Worm (Caenorhabditis elegans) whole organism, young adult: ENCODE data around the gene wrt-5.

Source experiments
- B0336.3 ChIP-seq: fragments of 200-800 bp; sonication (Bioruptor generic); IDR thresholded peaks from 2 replicates; pipeline ENCODE4 v1.3.6; 2022; ENCODE audit warnings: missing genetic modification characterization, missing compliant biosample characterization
- K11D2.4 ChIP-seq: fragments of 200-800 bp; sonication (Bioruptor generic); IDR thresholded peaks from 2 replicates; pipeline ENCODE4 v1.3.6; 2022; ENCODE audit warnings: missing genetic modification reagents, missing genetic modification characterization, missing compliant biosample characterization
- K12H6.12 ChIP-seq: fragments of 200-800 bp; sonication (Bioruptor generic); optimal IDR thresholded peaks from 2 replicates; lab custom pipeline; 2018; ENCODE audit warnings: mild to moderate bottlenecking, missing genetic modification characterization, missing compliant biosample characterization
- Y53G8AR.9 ChIP-seq: fragments of 200-800 bp; sonication (Bioruptor generic); conservative IDR thresholded peaks from 2 replicates; pipeline ENCODE4 v1.3.6; 2022; ENCODE audit warnings: missing genetic modification reagents, missing genetic modification characterization, missing compliant biosample characterization
- Y95B8A.8 ChIP-seq: fragments of 200-800 bp; sonication (Bioruptor generic); IDR thresholded peaks from 2 replicates; pipeline ENCODE4 v1.3.6; 2022; ENCODE audit warnings: missing genetic modification reagents, missing genetic modification characterization, missing compliant biosample characterization
- ama-1 ChIP-seq, 3 experiments: fragments of 150-350 bp in 1 of 3; sonication (generic microtip) in 2 of 3; optimal IDR thresholded peaks; 2 replicates each; lab custom pipeline; 2014 to 2018; ENCODE audit warnings: missing biosample characterization in 2 of 3, missing genetic modification characterization in 2 of 3, missing genetic modification reagents in 2 of 3
- ceh-40 ChIP-seq: fragments of 200-800 bp; sonication (Bioruptor generic); IDR thresholded peaks from 2 replicates; pipeline ENCODE4 v1.3.6; 2022; ENCODE audit warnings: missing genetic modification characterization, missing compliant biosample characterization
- die-1 ChIP-seq: sonication (generic microtip); optimal IDR thresholded peaks from 2 replicates; lab custom pipeline; 2016; ENCODE audit warnings: missing genotype, mild to moderate bottlenecking, missing genetic modification characterization, missing compliant biosample characterization
- dpl-1 ChIP-seq: fragments of 150-350 bp; optimal IDR thresholded peaks from 2 replicates; lab custom pipeline; 2014; ENCODE audit warnings: missing biosample characterization, missing genetic modification reagents, missing genetic modification characterization
- ekl-4 ChIP-seq: fragments of 200-800 bp; sonication (Bioruptor generic); IDR thresholded peaks from 2 replicates; pipeline ENCODE4 v1.3.6; 2022; ENCODE audit warnings: missing genetic modification reagents, missing genetic modification characterization, missing compliant biosample characterization
- hlh-12 ChIP-seq: sonication (generic microtip); optimal IDR thresholded peaks from 2 replicates; lab custom pipeline; 2016; ENCODE audit warnings: missing genetic modification characterization, missing compliant biosample characterization
- hlh-26 ChIP-seq: fragments of 200-800 bp; sonication (Bioruptor generic); conservative IDR thresholded peaks from 2 replicates; pipeline ENCODE4 v1.3.6; 2022; ENCODE audit warnings: missing genetic modification reagents, missing genetic modification characterization, missing compliant biosample characterization
- hmg-1.2 ChIP-seq: fragments of 200-800 bp; sonication (Bioruptor generic); IDR thresholded peaks from 2 replicates; pipeline ENCODE4 v1.3.6; 2022; ENCODE audit warnings: missing genetic modification reagents, missing genetic modification characterization, missing compliant biosample characterization
- let-526 ChIP-seq: fragments of 200-800 bp; sonication (Bioruptor generic); IDR thresholded peaks from 2 replicates; pipeline ENCODE4 v1.3.6; 2022; ENCODE audit warnings: missing genetic modification reagents, missing genetic modification characterization, missing compliant biosample characterization
- lsl-1 ChIP-seq: fragments of 200-800 bp; sonication (Bioruptor generic); optimal IDR thresholded peaks from 2 replicates; lab custom pipeline; 2018; ENCODE audit warnings: mild to moderate bottlenecking, missing genetic modification characterization, moderate library complexity, missing compliant biosample characterization
- lsy-27 ChIP-seq: sonication (generic microtip); optimal IDR thresholded peaks from 2 replicates; lab custom pipeline; 2017; ENCODE audit warnings: missing genetic modification characterization, mild to moderate bottlenecking, missing compliant biosample characterization, antibody characterized with exemption, missing genotype, borderline replicate concordance; ENCODE audit not compliant: insufficient read depth
- madf-3 ChIP-seq: fragments of 200-800 bp; sonication (Bioruptor generic); IDR thresholded peaks from 2 replicates; pipeline ENCODE4 v1.3.6; 2022; ENCODE audit warnings: missing genetic modification reagents, missing genetic modification characterization, missing compliant biosample characterization
- mcd-1 ChIP-seq: fragments of 200-800 bp; sonication (Bioruptor generic); IDR thresholded peaks from 2 replicates; pipeline ENCODE4 v1.3.6; 2022; ENCODE audit warnings: missing genetic modification reagents, missing genetic modification characterization, missing compliant biosample characterization
- mel-28 ChIP-seq: sonication (generic microtip); optimal IDR thresholded peaks from 2 replicates; lab custom pipeline; 2016; ENCODE audit warnings: borderline replicate concordance, mild to moderate bottlenecking, missing genetic modification characterization, missing compliant biosample characterization
- nfya-1 ChIP-seq: sonication (generic microtip); optimal IDR thresholded peaks from 2 replicates; lab custom pipeline; 2017; ENCODE audit warnings: antibody characterized with exemption, missing compliant biosample characterization, missing genetic modification characterization, borderline replicate concordance; ENCODE audit not compliant: insufficient read depth
- nfya-2 ChIP-seq: fragments of 200-800 bp; sonication (Bioruptor generic); IDR thresholded peaks from 2 replicates; pipeline ENCODE4 v1.3.6; 2022; ENCODE audit warnings: missing genetic modification reagents, missing genetic modification characterization, missing compliant biosample characterization
- nfyb-1 ChIP-seq: fragments of 200-800 bp; sonication (Bioruptor generic); IDR thresholded peaks from 2 replicates; pipeline ENCODE4 v1.3.6; 2022; ENCODE audit warnings: missing genetic modification reagents, missing genetic modification characterization, missing compliant biosample characterization
- nhr-120 ChIP-seq: fragments of 200-800 bp; sonication (Bioruptor generic); IDR thresholded peaks from 2 replicates; pipeline ENCODE4 v1.3.6; 2022; ENCODE audit warnings: missing genetic modification characterization, missing compliant biosample characterization
- nhr-179 ChIP-seq: sonication (generic microtip); optimal IDR thresholded peaks from 2 replicates; lab custom pipeline; 2016; ENCODE audit warnings: mild to moderate bottlenecking, missing genetic modification characterization, missing compliant biosample characterization
- pbrm-1 ChIP-seq: fragments of 200-800 bp; sonication (Bioruptor generic); IDR thresholded peaks from 2 replicates; pipeline ENCODE4 v1.3.6; 2022; ENCODE audit warnings: missing genetic modification reagents, missing genetic modification characterization, missing compliant biosample characterization
- rcor-1 ChIP-seq: fragments of 200-800 bp; sonication (Bioruptor generic); IDR thresholded peaks from 2 replicates; pipeline ENCODE4 v1.3.6; 2022; ENCODE audit warnings: missing genetic modification reagents, missing genetic modification characterization, missing compliant biosample characterization
- repo-1 ChIP-seq: sonication (generic microtip); optimal IDR thresholded peaks from 2 replicates; lab custom pipeline; 2017; ENCODE audit warnings: mild to moderate bottlenecking, missing genetic modification characterization, missing compliant biosample characterization
- snpc-1.1 ChIP-seq: sonication (generic microtip); optimal IDR thresholded peaks from 2 replicates; lab custom pipeline; 2017; ENCODE audit warnings: missing genetic modification characterization, mild to moderate bottlenecking, missing compliant biosample characterization, antibody characterized with exemption, moderate library complexity, missing genotype, missing genetic modification reagents; ENCODE audit not compliant: insufficient read depth
- snpc-3.4 ChIP-seq: sonication (generic microtip); optimal IDR thresholded peaks from 2 replicates; lab custom pipeline; 2017; ENCODE audit warnings: missing genetic modification characterization, mild to moderate bottlenecking, missing compliant biosample characterization, antibody characterized with exemption, moderate library complexity, missing genotype, missing genetic modification reagents
- snpc-4 ChIP-seq, 5 experiments: fragments of 150-350 bp in 1 of 5; sonication (generic microtip) in 4 of 5; optimal IDR thresholded peaks; 2 replicates each; lab custom pipeline; 2014 to 2018; ENCODE audit warnings: missing genetic modification characterization in 5 of 5, missing biosample characterization in 3 of 5, antibody characterized with exemption in 2 of 5, mild to moderate bottlenecking in 2 of 5, missing compliant biosample characterization in 2 of 5, missing genotype in 2 of 5, moderate library complexity in 2 of 5, missing genetic modification reagents in 1 of 5
- ztf-26 ChIP-seq: sonication (generic microtip); optimal IDR thresholded peaks from 2 replicates; lab custom pipeline; 2017; ENCODE audit warnings: missing genetic modification characterization, missing compliant biosample characterization
- ztf-3 ChIP-seq: fragments of 200-800 bp; sonication (Bioruptor generic); optimal IDR thresholded peaks from 2 replicates; lab custom pipeline; 2018; ENCODE audit warnings: mild to moderate bottlenecking, missing genetic modification characterization, missing compliant biosample characterization

Gene wrt-5

DNA sequence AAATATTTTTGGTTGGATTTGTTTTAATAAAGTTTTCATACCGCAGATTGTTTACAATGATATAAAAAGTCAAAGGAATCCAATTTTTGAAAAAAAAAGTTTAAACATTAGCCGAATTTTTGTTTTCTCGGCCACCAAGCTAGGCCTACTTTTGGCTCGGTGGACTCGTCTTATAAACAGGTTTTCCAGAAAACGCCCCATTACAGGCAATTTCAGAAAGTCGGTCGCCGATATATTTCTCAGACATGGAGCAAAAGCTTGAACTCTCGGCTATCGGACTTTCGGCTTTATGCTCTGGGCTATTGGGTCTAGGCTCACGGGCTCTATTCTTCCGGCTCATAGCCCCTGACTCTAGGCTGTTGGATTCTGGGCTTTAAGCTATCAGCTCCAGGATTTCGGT, 31.7 kb upstream of the wrt-5 start:
- peak; percentile 33 for TF ChIP-seq snpc-3.4 (tag; lab: Kevin White, UChicago)
- 0 out of 2 replicates have a peak, but pooled peaks have one; percentile 36 for TF ChIP-seq Y53G8AR.9 (GFP tag; lab: Robert Waterston, UW)
- TF ChIP-seq hlh-26 (GFP tag; lab: Robert Waterston, UW), result no peak
- peak; percentile 82 for TF ChIP-seq B0336.3 (GFP tag; lab: Robert Waterston, UW)
- TF ChIP-seq, all 124 proteins: peak for 3

DNA sequence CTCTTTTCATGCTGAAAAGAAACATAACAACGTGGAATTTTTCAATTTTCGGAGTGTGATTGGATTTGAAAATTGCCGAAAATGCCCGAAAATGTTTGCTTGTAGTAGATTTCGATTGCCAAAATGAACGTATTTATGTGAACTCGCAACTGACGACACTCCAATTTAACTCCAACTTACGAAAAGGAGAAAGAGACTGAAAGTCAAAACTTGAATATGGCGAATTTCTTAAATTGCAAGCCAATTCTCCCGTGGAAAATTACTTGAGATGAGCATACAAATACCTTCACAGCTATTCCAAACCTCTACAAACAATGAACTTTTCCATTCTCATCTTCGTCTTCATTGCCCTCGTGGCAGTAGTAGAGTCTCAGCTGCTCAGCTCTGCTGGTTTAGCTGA, 31.2 kb upstream of the wrt-5 start:
- TF ChIP-seq repo-1 (tag; lab: Kevin White, UChicago), result no peak

DNA sequence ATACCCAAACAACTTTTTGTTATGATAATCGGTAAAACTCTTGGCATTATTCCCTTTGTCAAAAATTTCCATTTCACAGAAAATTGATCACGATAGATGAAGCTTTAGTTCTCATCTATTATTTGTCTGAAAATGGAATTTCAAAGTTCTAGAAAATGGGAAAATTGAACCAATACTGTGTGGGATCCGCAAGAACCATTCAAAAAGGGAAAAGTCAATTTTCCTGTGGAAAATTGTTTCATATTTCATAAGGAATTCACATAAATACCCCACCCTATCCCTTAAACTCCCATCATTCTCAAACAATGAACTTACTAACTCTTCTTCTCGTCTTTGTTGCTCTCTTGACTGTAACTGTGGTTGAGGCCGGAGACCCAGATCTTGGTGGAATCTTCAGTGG, 29.4 kb upstream of the wrt-5 start, which contains the start of the genes C35B1.9 and C35B1.3:
C35B1.9 (minus strand) TSS at position 101 of the 400 bp plus-strand sequence.
C35B1.3 (plus strand) TSS at position 306 of the 400 bp plus-strand sequence.
- TF ChIP-seq dpl-1 (GFP tag; lab: Kevin White, UChicago), result no peak
- TF ChIP-seq K12H6.12, result no peak
- no peak for TF ChIP-seq Y95B8A.8 (GFP tag; lab: Robert Waterston, UW)
- no peak for TF ChIP-seq rcor-1
- TF ChIP-seq hmg-1.2, result no peak
- no peak for TF ChIP-seq snpc-4 (GFP tag; optimal IDR thresholded peaks at IDR 0.05; lab: Kevin White, UChicago)
- no peak for TF ChIP-seq snpc-4 (tag; optimal IDR thresholded peaks at IDR 0.05; lab: Kevin White, UChicago)
- TF ChIP-seq ztf-3, result no peak
- TF ChIP-seq ama-1 (optimal IDR thresholded peaks at IDR 0.05; lab: Kevin White, UChicago), result no peak
- no peak for TF ChIP-seq ama-1 (GFP tag; optimal IDR thresholded peaks at IDR 0.05; lab: Kevin White, UChicago)
- TF ChIP-seq mel-28 (tag; lab: Kevin White, UChicago), result no peak
- no peak for TF ChIP-seq lsl-1 (GFP tag; lab: Kevin White, UChicago)
- TF ChIP-seq snpc-1.1, result no peak
- TF ChIP-seq ekl-4 (GFP tag; lab: Robert Waterston, UW), result no peak
- TF ChIP-seq lsy-27 (tag; lab: Kevin White, UChicago), result no peak
- no peak for TF ChIP-seq ceh-40
- no peak for TF ChIP-seq nhr-120
- TF ChIP-seq madf-3, result no peak

ce11 chrIV:4079514-4079913, 28.1 kb upstream of the wrt-5 start, which contains the start of gene C35B1.4:
TSS of gene C35B1.4 (plus strand) at chrIV:4079814.
- no peak for TF ChIP-seq hlh-12
- TF ChIP-seq K11D2.4 (GFP tag; lab: Robert Waterston, UW), result no peak
- no peak for TF ChIP-seq Y53G8AR.9 (GFP tag; lab: Robert Waterston, UW)
- TF ChIP-seq ztf-26 (tag; lab: Kevin White, UChicago), result no peak
- TF ChIP-seq nfya-2, result no peak
- no peak for TF ChIP-seq die-1 (tag; lab: Kevin White, UChicago)
- no peak for TF ChIP-seq ztf-3
- TF ChIP-seq nfyb-1 (GFP tag; lab: Robert Waterston, UW), result no peak
- no peak for TF ChIP-seq let-526 (GFP tag; lab: Robert Waterston, UW)
- TF ChIP-seq nfya-1 (tag; lab: Kevin White, UChicago), result no peak
- TF ChIP-seq nhr-179 (tag; lab: Kevin White, UChicago), result no peak
- TF ChIP-seq pbrm-1, result no peak
- TF ChIP-seq mcd-1 (GFP tag; lab: Robert Waterston, UW), result no peak
